Worm (Caenorhabditis elegans): Measurements from ENCODE around the gene F54D1.6.

Gene F54D1.6

ce11 chrIV:11344288-11344687 is 56.7 kb downstream of the F54D1.6 start:
- TF ChIP-seq dao-5 (tag; optimal IDR thresholded peaks at IDR 0.05) (no peak), W03F9.2 (tag; optimal IDR thresholded peaks at IDR 0.05) (no peak), him-1 (tag; optimal IDR thresholded peaks at IDR 0.05) (no peak)

Data from whole organism, L4/young adult.